Worm (Caenorhabditis elegans) whole organism, late embryonic: Measurements from ENCODE around the gene ska-3.

ENCODE experiments used
- C08G9.2 ChIP-seq: sonication (generic microtip); optimal IDR thresholded peaks from 2 replicates; lab custom pipeline; 2016; ENCODE audit warnings: mild to moderate bottlenecking, missing genetic modification characterization, moderate library complexity, missing compliant biosample characterization
- C38D4.7 ChIP-seq: fragments of 200-800 bp; sonication (Bioruptor generic); optimal IDR thresholded peaks from 2 replicates; lab custom pipeline; 2018; ENCODE audit warnings: mild to moderate bottlenecking, missing genetic modification characterization, moderate library complexity, missing compliant biosample characterization
- F13H6.1 ChIP-seq: sonication (generic microtip); optimal IDR thresholded peaks from 2 replicates; lab custom pipeline; 2016; ENCODE audit warnings: missing genetic modification characterization, missing compliant biosample characterization
- T23F11.4 ChIP-seq: fragments of 200-800 bp; sonication (Bioruptor generic); optimal IDR thresholded peaks from 2 replicates; lab custom pipeline; 2018; ENCODE audit warnings: mild to moderate bottlenecking, missing genetic modification characterization, missing compliant biosample characterization
- Y22D7AL.16 ChIP-seq: sonication (generic microtip); optimal IDR thresholded peaks from 2 replicates; lab custom pipeline; 2016; ENCODE audit warnings: missing genetic modification characterization, missing compliant biosample characterization
- ahr-1 ChIP-seq: sonication (generic microtip); optimal IDR thresholded peaks from 2 replicates; lab custom pipeline; 2016; ENCODE audit warnings: missing genetic modification characterization, missing compliant biosample characterization
- ama-1 ChIP-seq: fragments of 150-350 bp; optimal IDR thresholded peaks from 2 replicates; lab custom pipeline; 2014
- ceh-18 ChIP-seq: sonication (generic microtip); optimal IDR thresholded peaks from 2 replicates; lab custom pipeline; 2016; ENCODE audit warnings: missing genetic modification characterization, missing compliant biosample characterization
- ceh-19 ChIP-seq: fragments of 200-800 bp; sonication (Bioruptor generic); optimal IDR thresholded peaks from 2 replicates; lab custom pipeline; 2018; ENCODE audit warnings: mild to moderate bottlenecking, missing genetic modification characterization, missing compliant biosample characterization
- ceh-22 ChIP-seq: sonication (generic microtip); optimal IDR thresholded peaks from 2 replicates; lab custom pipeline; 2017; ENCODE audit warnings: missing biosample characterization, missing genetic modification characterization
- ceh-31 ChIP-seq: sonication (generic microtip); optimal IDR thresholded peaks from 2 replicates; lab custom pipeline; 2016; ENCODE audit warnings: missing genetic modification characterization, missing compliant biosample characterization
- ceh-34 ChIP-seq: sonication (generic microtip); optimal IDR thresholded peaks from 2 replicates; lab custom pipeline; 2016; ENCODE audit warnings: mild to moderate bottlenecking, missing genetic modification characterization, missing compliant biosample characterization
- ceh-6 ChIP-seq: fragments of 200-800 bp; sonication (Bioruptor generic); optimal IDR thresholded peaks from 2 replicates; lab custom pipeline; 2018; ENCODE audit warnings: mild to moderate bottlenecking, missing genetic modification characterization, missing compliant biosample characterization
- che-1 ChIP-seq: sonication (generic microtip); optimal IDR thresholded peaks from 2 replicates; lab custom pipeline; 2016; ENCODE audit warnings: mild to moderate bottlenecking, missing genetic modification characterization, missing compliant biosample characterization
- elt-4 ChIP-seq: sonication (generic microtip); optimal IDR thresholded peaks from 2 replicates; lab custom pipeline; 2016; ENCODE audit warnings: missing genetic modification characterization, missing compliant biosample characterization
- ets-4 ChIP-seq: sonication (generic microtip); optimal IDR thresholded peaks from 2 replicates; lab custom pipeline; 2016; ENCODE audit warnings: missing genetic modification characterization, missing compliant biosample characterization
- eyg-1 ChIP-seq: sonication (generic microtip); optimal IDR thresholded peaks from 2 replicates; lab custom pipeline; 2016; ENCODE audit warnings: missing genotype, missing genetic modification characterization, missing compliant biosample characterization
- fax-1 ChIP-seq: sonication (generic microtip); optimal IDR thresholded peaks from 2 replicates; lab custom pipeline; 2016; ENCODE audit warnings: missing genotype, missing genetic modification characterization, missing compliant biosample characterization
- fkh-10 ChIP-seq: fragments of 150-350 bp; optimal IDR thresholded peaks from 2 replicates; lab custom pipeline; 2014; ENCODE audit warnings: missing biosample characterization, missing genetic modification reagents, missing genetic modification characterization
- fkh-6 ChIP-seq: sonication (generic microtip); optimal IDR thresholded peaks from 2 replicates; lab custom pipeline; 2016; ENCODE audit warnings: missing genetic modification characterization, missing compliant biosample characterization
- gmeb-2 ChIP-seq: sonication (generic microtip); optimal IDR thresholded peaks from 2 replicates; lab custom pipeline; 2016; ENCODE audit warnings: missing genetic modification characterization, inconsistent platforms, missing compliant biosample characterization
- hlh-13 ChIP-seq: fragments of 200-800 bp; sonication (Bioruptor generic); optimal IDR thresholded peaks from 2 replicates; lab custom pipeline; 2018; ENCODE audit warnings: mild to moderate bottlenecking, missing genetic modification characterization, missing compliant biosample characterization
- hlh-8 ChIP-seq: sonication (generic microtip); optimal IDR thresholded peaks from 2 replicates; lab custom pipeline; 2016; ENCODE audit warnings: missing genotype, missing genetic modification characterization, missing compliant biosample characterization
- lin-11 ChIP-seq: fragments of 200-800 bp; sonication (Bioruptor generic); optimal IDR thresholded peaks from 2 replicates; lab custom pipeline; 2018; ENCODE audit warnings: mild to moderate bottlenecking, missing genetic modification characterization, missing compliant biosample characterization
- mec-3 ChIP-seq: sonication (generic microtip); optimal IDR thresholded peaks from 2 replicates; lab custom pipeline; 2016; ENCODE audit warnings: borderline replicate concordance, missing genetic modification characterization, missing compliant biosample characterization
- nfya-1 ChIP-seq: sonication (generic microtip); optimal IDR thresholded peaks from 2 replicates; lab custom pipeline; 2017; ENCODE audit warnings: missing genetic modification characterization, mild to moderate bottlenecking, missing compliant biosample characterization, antibody characterized with exemption, moderate library complexity
- npax-4 ChIP-seq: sonication (generic microtip); optimal IDR thresholded peaks from 2 replicates; lab custom pipeline; 2016; ENCODE audit warnings: missing genetic modification characterization, missing compliant biosample characterization
- odd-2 ChIP-seq: sonication (generic microtip); optimal IDR thresholded peaks from 2 replicates; lab custom pipeline; 2017; ENCODE audit warnings: antibody characterized with exemption, mild to moderate bottlenecking, missing genetic modification characterization, missing compliant biosample characterization
- pag-3 ChIP-seq: sonication (generic microtip); optimal IDR thresholded peaks from 2 replicates; lab custom pipeline; 2016; ENCODE audit warnings: missing compliant biosample characterization, missing genetic modification characterization, borderline replicate concordance
- pat-9 ChIP-seq: fragments of 200-800 bp; sonication (Bioruptor generic); optimal IDR thresholded peaks from 2 replicates; lab custom pipeline; 2018; ENCODE audit warnings: mild to moderate bottlenecking, missing genetic modification characterization, moderate library complexity, missing compliant biosample characterization
- pax-1 ChIP-seq: fragments of 150-350 bp; optimal IDR thresholded peaks from 2 replicates; lab custom pipeline; 2014; ENCODE audit warnings: missing biosample characterization, missing genetic modification characterization
- pqm-1 ChIP-seq: sonication (generic microtip); optimal IDR thresholded peaks from 2 replicates; lab custom pipeline; 2016; ENCODE audit warnings: missing genetic modification characterization, missing compliant biosample characterization
- ref-2 ChIP-seq: sonication (generic microtip); optimal IDR thresholded peaks from 2 replicates; lab custom pipeline; 2016; ENCODE audit warnings: missing genetic modification characterization, missing compliant biosample characterization
- rnt-1 ChIP-seq: sonication (generic microtip); optimal IDR thresholded peaks from 2 replicates; lab custom pipeline; 2016; ENCODE audit warnings: missing genetic modification characterization, missing compliant biosample characterization
- sdc-2 ChIP-seq: sonication (generic microtip); optimal IDR thresholded peaks from 2 replicates; lab custom pipeline; 2016; ENCODE audit warnings: missing genotype, missing genetic modification characterization, missing compliant biosample characterization
- sox-2 ChIP-seq: fragments of 200-800 bp; sonication (Bioruptor generic); IDR thresholded peaks from 2 replicates; pipeline ENCODE4 v1.3.6; 2022; ENCODE audit warnings: missing genetic modification reagents, missing genetic modification characterization, missing compliant biosample characterization
- syd-9 ChIP-seq: sonication (generic microtip); optimal IDR thresholded peaks from 2 replicates; lab custom pipeline; 2016; ENCODE audit warnings: mild to moderate bottlenecking, missing genetic modification characterization, moderate library complexity, missing compliant biosample characterization
- tbx-2 ChIP-seq: sonication (generic microtip); optimal IDR thresholded peaks from 2 replicates; lab custom pipeline; 2016; ENCODE audit warnings: missing genetic modification characterization, missing compliant biosample characterization
- ttx-3 ChIP-seq: sonication (generic microtip); optimal IDR thresholded peaks from 2 replicates; lab custom pipeline; 2016; ENCODE audit warnings: missing genetic modification reagents, missing genetic modification characterization, missing compliant biosample characterization
- unc-42 ChIP-seq: sonication (generic microtip); optimal IDR thresholded peaks from 2 replicates; lab custom pipeline; 2016; ENCODE audit warnings: missing genotype, missing genetic modification characterization, missing compliant biosample characterization
- unc-55 ChIP-seq: sonication (generic microtip); optimal IDR thresholded peaks from 2 replicates; lab custom pipeline; 2017; ENCODE audit warnings: missing biosample characterization, missing genetic modification reagents, missing genetic modification characterization
- zip-5 ChIP-seq: sonication (generic microtip); optimal IDR thresholded peaks from 2 replicates; lab custom pipeline; 2016; ENCODE audit warnings: missing genetic modification characterization, missing compliant biosample characterization
- ztf-16 ChIP-seq: sonication (generic microtip); optimal IDR thresholded peaks from 2 replicates; lab custom pipeline; 2017; ENCODE audit warnings: missing genetic modification characterization, missing compliant biosample characterization

Gene ska-3

DNA sequence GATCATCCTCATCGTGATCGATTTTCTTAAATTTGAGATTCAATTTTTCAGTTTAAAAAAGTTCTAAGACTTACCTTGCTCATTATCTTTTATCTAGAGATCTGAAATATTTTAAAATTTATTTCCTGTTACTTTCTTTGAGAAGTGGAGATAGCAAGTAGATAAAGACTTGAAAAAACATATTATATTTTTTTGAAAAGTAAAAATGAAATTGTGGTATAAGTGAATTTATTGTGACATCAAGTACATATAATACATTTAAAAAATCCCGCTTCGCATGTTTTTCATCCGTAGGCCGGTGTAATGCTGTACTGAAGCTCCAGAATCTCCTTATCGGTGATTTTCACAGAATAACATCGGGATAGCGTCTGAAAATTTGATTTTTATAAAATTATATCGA lies 18.5 kb upstream of the ska-3 start, which contains the start of gene B0336.7:
TSS of gene B0336.7 (minus strand) at position 101 of the 400 bp plus-strand sequence.
- no peak for TF ChIP-seq ceh-22 (tag; lab: Kevin White, UChicago)
- no peak for TF ChIP-seq ceh-34 (tag; lab: Kevin White, UChicago)
- no peak for TF ChIP-seq mec-3 (tag; lab: Kevin White, UChicago)
- no peak for TF ChIP-seq F13H6.1 (tag; lab: Kevin White, UChicago)
- no peak for TF ChIP-seq ama-1
- no peak for TF ChIP-seq eyg-1 (tag; lab: Kevin White, UChicago)
- TF ChIP-seq hlh-13 (GFP tag; lab: Kevin White, UChicago) = no peak
- no peak for TF ChIP-seq fkh-10
- TF ChIP-seq nfya-1 = no peak

DNA sequence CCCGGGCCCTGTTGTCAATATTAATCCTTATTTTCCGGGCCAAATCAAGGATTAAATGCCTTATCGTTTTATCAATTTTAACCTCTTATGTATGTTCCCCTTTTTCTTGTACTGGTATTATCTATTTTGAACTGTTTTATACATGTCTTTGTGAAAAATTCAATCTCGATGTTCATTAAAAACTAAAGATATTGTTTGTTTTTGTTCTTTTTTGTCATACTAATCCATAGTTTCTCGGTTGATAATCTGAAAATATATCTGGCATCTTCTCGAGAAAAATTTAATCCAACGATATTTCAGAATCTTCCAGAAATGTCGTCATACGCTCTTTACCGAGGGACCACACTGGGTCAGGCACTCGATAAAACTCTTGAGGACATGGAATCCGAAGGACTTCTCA lies 14.9 kb upstream of the ska-3 start, which contains the start of gene B0336.13:
TSS of gene B0336.13 (plus strand) at position 301 of the 400 bp plus-strand sequence.
- TF ChIP-seq ahr-1 (tag; lab: Kevin White, UChicago) (no peak), C08G9.2 (tag; lab: Kevin White, UChicago) (no peak), pag-3 (no peak), sox-2 (no peak), zip-5 (tag; lab: Kevin White, UChicago) (no peak), rnt-1 (tag; lab: Kevin White, UChicago) (no peak), npax-4 (tag; lab: Kevin White, UChicago) (no peak), unc-42 (tag; lab: Kevin White, UChicago) (no peak)

DNA sequence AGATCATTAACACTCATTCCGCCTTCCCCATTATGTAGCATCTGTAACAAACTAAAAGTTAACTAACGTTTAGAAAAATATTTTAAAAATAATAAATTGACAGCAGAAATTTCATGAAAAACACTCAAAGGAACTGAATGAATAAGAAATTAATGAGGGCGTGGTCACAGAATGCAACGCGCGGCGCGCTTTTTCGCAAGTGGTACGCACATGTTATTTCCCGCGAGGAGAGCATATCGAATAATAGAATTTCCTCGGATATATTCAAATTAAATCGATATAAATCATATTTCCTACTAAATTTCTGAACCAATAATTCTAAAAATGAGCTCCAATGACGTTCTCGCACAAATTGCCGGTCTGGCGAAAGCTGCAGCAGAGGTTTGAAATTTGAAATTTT lies 13.9 kb upstream of the ska-3 start, which contains the start of the genes abi-1 and arle-14:
TSS of gene abi-1 (minus strand) at position 51 of the 400 bp plus-strand sequence.
TSS of gene arle-14 (plus strand) at position 217 of the 400 bp plus-strand sequence.
- TF ChIP-seq elt-4 (tag; lab: Kevin White, UChicago) (no peak), ceh-6 (no peak), tbx-2 (tag; lab: Kevin White, UChicago) (no peak), che-1 (no peak), ttx-3 (tag; lab: Kevin White, UChicago) (peak; percentile 19), ref-2 (tag; lab: Kevin White, UChicago) (no peak), ets-4 (tag; lab: Kevin White, UChicago) (peak; percentile 11), ceh-31 (peak; percentile 20), C38D4.7 (GFP tag; lab: Kevin White, UChicago) (no peak), unc-42 (tag; lab: Kevin White, UChicago) (peak; percentile 54), nfya-1 (peak; percentile 7), ceh-18 (tag; lab: Kevin White, UChicago) (no peak), pat-9 (tag; lab: Kevin White, UChicago) (no peak), ztf-16 (tag; lab: Kevin White, UChicago) (no peak)

DNA sequence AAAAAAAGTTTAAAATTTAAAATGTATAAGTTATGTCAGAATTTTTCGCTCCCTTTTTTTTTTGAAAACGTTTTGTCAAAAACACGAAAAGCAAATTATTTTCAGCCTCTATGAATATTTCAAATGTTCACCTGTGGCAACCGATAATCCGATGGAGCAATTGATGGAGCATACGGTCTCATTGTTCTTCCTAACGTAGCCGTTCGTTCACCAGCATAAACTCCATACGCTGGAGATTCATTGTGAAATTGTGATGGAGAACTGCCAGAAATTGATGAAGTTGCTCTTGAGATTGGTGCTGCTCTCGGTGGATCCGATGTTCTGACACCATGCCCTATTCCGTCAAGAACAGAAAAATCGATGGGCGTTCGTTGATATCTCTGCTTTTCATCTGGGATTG lies 13.0 kb upstream of the ska-3 start:
- TF ChIP-seq pqm-1 (tag; lab: Kevin White, UChicago) (no peak), elt-4 (tag; lab: Kevin White, UChicago) (no peak), ceh-18 (tag; lab: Kevin White, UChicago) (no peak), Y22D7AL.16 (tag; lab: Kevin White, UChicago) (no peak), fkh-10 (no peak), mec-3 (tag; lab: Kevin White, UChicago) (no peak)

DNA sequence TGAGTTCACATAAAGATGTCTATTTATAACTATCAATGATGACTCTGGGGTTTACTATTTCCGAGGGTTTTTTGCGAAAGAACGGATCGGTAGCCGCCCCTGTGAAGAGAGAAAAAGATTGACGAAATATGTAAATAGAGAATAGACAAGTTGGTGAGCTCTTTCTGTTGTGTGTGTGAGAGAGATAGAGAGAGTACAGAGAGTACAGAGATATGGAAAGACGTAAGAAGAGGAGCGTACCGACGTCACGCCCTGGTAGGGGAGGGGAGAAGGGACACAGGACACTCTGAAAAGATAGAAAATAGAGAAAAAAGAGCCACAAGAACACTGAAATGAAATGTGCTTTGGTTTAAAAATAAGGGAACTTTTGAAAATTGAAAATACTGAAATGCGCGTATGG lies 9.4 kb upstream of the ska-3 start:
- no peak for TF ChIP-seq ceh-22 (tag; lab: Kevin White, UChicago)
- no peak for TF ChIP-seq fax-1 (tag; lab: Kevin White, UChicago)
- no peak for TF ChIP-seq gmeb-2
- TF ChIP-seq unc-55 (GFP tag; lab: Kevin White, UChicago) = no peak
- TF ChIP-seq ama-1 = no peak
- TF ChIP-seq elt-4 (tag; lab: Kevin White, UChicago) = no peak
- no peak for TF ChIP-seq odd-2
- TF ChIP-seq ceh-34 (tag; lab: Kevin White, UChicago) = peak; percentile 29
- TF ChIP-seq pat-9 (tag; lab: Kevin White, UChicago) = no peak
- no peak for TF ChIP-seq fkh-6 (tag; lab: Kevin White, UChicago)
- no peak for TF ChIP-seq ahr-1 (tag; lab: Kevin White, UChicago)
- no peak for TF ChIP-seq pax-1 (tag; lab: Kevin White, UChicago)
- no peak for TF ChIP-seq sdc-2 (tag; lab: Kevin White, UChicago)
- TF ChIP-seq ceh-19 (GFP tag; lab: Kevin White, UChicago) = no peak
- TF ChIP-seq pag-3 = no peak
- no peak for TF ChIP-seq syd-9
- TF ChIP-seq rnt-1 (tag; lab: Kevin White, UChicago) = no peak
- TF ChIP-seq lin-11 (tag; lab: Kevin White, UChicago) = no peak
- TF ChIP-seq hlh-8 (tag; lab: Kevin White, UChicago) = no peak
- TF ChIP-seq ttx-3 (tag; lab: Kevin White, UChicago) = no peak
- peak; percentile 50 for TF ChIP-seq tbx-2 (tag; lab: Kevin White, UChicago)
- TF ChIP-seq mec-3 (tag; lab: Kevin White, UChicago) = no peak
- no peak for TF ChIP-seq ztf-16 (tag; lab: Kevin White, UChicago)
- TF ChIP-seq T23F11.4 (GFP tag; lab: Kevin White, UChicago) = no peak
- TF ChIP-seq fkh-10 = no peak
